Worm (Caenorhabditis elegans): ENCODE measurements around the gene nhr-57.

DNA sequence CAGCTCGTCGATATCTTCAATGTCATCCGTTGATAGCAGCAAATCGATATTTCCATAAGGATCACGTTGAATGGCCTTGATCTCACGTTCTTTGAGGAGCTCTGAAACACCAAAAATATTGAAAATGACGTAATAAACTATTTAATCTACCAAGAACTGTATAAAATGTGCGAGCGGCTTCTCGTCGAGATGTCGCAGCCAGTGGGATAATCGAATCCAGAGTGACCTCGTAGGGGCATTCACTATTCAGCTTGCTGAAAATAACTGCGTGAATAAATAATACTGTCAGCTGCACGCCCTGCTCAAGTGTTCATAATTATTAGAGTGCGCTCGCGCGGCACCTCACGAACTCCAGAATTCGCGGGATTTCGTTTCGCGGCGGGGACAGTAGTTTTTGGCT lies 38.4 kb downstream of the nhr-57 start, which contains the start of gene Y45G5AM.7:
- TF ChIP-seq him-1 (tag; optimal IDR thresholded peaks at IDR 0.05) (no peak), W03F9.2 (tag; optimal IDR thresholded peaks at IDR 0.05) (no peak), dao-5 (tag; optimal IDR thresholded peaks at IDR 0.05) (no peak)
